Fruit fly (Drosophila melanogaster): ENCODE results near the gene sstn.

DNA sequence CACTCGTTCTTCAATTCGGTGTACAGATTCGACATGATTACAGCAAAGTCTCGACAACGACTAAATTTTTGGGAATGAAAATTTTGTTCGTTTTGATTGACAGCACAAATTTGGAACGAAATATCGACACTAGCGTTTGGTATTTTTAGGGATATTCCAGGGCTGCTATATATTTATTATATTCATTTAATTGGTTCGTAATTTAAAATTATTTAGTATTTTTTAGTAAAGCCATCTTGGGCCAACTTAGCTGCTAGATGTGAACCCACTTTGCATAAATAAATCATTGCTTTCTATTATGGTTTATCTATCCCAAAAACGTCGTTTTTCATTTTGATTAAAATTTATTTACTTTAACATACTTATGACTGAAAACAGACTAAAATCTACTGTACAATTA lies 52.0 kb downstream of the sstn start, which contains the start of gene Rpn12R:
- no peak for TF ChIP-seq CG8478 (optimal IDR thresholded peaks at IDR 0.05)
- no peak for TF ChIP-seq CTCF (optimal IDR thresholded peaks at IDR 0.05)

Data from S2 (cell line).